Worm (Caenorhabditis elegans): Measurements from ENCODE around the gene C34D4.3.

C34D4.3 gene

DNA sequence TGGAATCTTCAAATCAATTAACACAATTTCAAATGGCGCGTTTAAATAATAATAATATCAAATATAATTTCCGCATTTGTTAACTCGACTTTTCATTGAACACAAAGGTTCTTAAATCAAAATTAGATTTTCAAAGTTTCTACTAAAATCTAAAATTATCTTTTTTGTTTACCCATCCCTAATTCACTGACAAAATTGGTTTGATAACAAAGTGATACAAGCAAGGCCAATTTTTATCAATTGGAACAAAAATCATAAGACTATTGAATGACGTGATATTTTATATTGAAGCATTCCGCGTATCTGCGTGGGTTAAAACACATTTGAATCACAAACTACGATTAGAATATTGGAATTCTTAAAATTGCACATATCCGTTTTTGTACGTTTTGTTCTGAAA is 36.9 kb downstream of the C34D4.3 start:
- TF ChIP-seq elt-2 (tag; optimal IDR thresholded peaks at IDR 0.05) (peak; percentile 49), pqm-1 (tag; optimal IDR thresholded peaks at IDR 0.05) (no peak)

ce11 chrIV:7191745-7192144 is 38.3 kb downstream of the C34D4.3 start, which contains the start of gene R13A1.5:
TSS of gene R13A1.5 (minus strand) at chrIV:7191845.
- TF ChIP-seq fax-1 (tag; optimal IDR thresholded peaks at IDR 0.05), result no peak
- TF ChIP-seq K02D7.2 (tag; optimal IDR thresholded peaks at IDR 0.05), result no peak
- TF ChIP-seq syd-9 (tag; optimal IDR thresholded peaks at IDR 0.05), result no peak
- TF ChIP-seq sdc-2 (tag; optimal IDR thresholded peaks at IDR 0.05), result no peak
- no peak for TF ChIP-seq hlh-30 (tag; optimal IDR thresholded peaks at IDR 0.05; ENCODE audit: insufficient read depth)
- no peak for TF ChIP-seq sox-4 (tag; optimal IDR thresholded peaks at IDR 0.05)

ce11 chrIV:7195734-7196133 is 42.3 kb downstream of the C34D4.3 start, which contains the start of gene best-16:
TSS of gene best-16 (minus strand) at chrIV:7195834.
- TF ChIP-seq unc-3 (GFP tag; conservative IDR thresholded peaks at IDR 0.05) (no peak), unc-3 (tag; optimal IDR thresholded peaks at IDR 0.05) (no peak), pqm-1 (tag; optimal IDR thresholded peaks at IDR 0.05) (no peak), ama-1 (optimal IDR thresholded peaks at IDR 0.05) (no peak), elt-2 (tag; optimal IDR thresholded peaks at IDR 0.05) (no peak), T23F11.4 (GFP tag; optimal IDR thresholded peaks at IDR 0.05) (no peak), sdc-2 (tag; optimal IDR thresholded peaks at IDR 0.05) (no peak), sox-4 (tag; optimal IDR thresholded peaks at IDR 0.05) (no peak), ceh-2 (tag; optimal IDR thresholded peaks at IDR 0.05) (no peak), pha-2 (tag; optimal IDR thresholded peaks at IDR 0.05) (no peak)

DNA sequence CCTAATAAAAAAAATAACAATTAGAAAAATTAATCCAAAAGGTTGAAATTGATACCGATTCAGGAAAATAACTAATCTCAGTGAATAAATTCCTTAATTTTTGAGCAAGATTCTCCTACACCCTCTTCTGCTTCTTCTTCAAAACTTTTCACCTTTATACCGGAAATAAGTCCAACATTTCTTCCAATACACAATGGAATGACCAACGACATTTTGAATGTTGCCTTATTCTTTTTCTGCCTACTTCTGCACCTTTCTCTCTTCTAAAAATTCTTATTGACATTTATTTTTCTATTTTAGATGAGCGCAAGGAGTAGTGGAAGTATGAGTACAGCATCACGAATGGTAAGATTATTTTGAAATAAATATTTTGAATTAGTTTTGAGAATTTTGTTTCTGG is 43.4 kb downstream of the C34D4.3 start, which contains the start of gene unc-8:
TSS of gene unc-8 (plus strand) at position 301 of the 400 bp plus-strand sequence.
- TF ChIP-seq hlh-15 (tag; optimal IDR thresholded peaks at IDR 0.05), result no peak
- TF ChIP-seq npax-4 (tag; optimal IDR thresholded peaks at IDR 0.05), result no peak
- TF ChIP-seq tbx-7 (tag; optimal IDR thresholded peaks at IDR 0.05), result no peak
- no peak for TF ChIP-seq eyg-1 (tag; optimal IDR thresholded peaks at IDR 0.05)
- no peak for TF ChIP-seq dve-1 (tag; optimal IDR thresholded peaks at IDR 0.05)
- TF ChIP-seq ref-2 (tag; optimal IDR thresholded peaks at IDR 0.05), result no peak
- TF ChIP-seq nhr-232 (tag; optimal IDR thresholded peaks at IDR 0.05), result no peak
- TF ChIP-seq madf-2 (tag; optimal IDR thresholded peaks at IDR 0.05), result no peak
- TF ChIP-seq lim-6 (tag; optimal IDR thresholded peaks at IDR 0.05), result no peak
- TF ChIP-seq ceh-34 (tag; optimal IDR thresholded peaks at IDR 0.05), result no peak
- TF ChIP-seq K02D7.2 (tag; optimal IDR thresholded peaks at IDR 0.05), result no peak
- no peak for TF ChIP-seq tbx-2 (tag; optimal IDR thresholded peaks at IDR 0.05)
- no peak for TF ChIP-seq K09A11.1 (tag; optimal IDR thresholded peaks at IDR 0.05; ENCODE audit: insufficient read depth)
- no peak for TF ChIP-seq che-1 (tag; optimal IDR thresholded peaks at IDR 0.05)
- TF ChIP-seq dmd-4 (tag; optimal IDR thresholded peaks at IDR 0.05; ENCODE audit: borderline replicate concordance), result no peak

DNA sequence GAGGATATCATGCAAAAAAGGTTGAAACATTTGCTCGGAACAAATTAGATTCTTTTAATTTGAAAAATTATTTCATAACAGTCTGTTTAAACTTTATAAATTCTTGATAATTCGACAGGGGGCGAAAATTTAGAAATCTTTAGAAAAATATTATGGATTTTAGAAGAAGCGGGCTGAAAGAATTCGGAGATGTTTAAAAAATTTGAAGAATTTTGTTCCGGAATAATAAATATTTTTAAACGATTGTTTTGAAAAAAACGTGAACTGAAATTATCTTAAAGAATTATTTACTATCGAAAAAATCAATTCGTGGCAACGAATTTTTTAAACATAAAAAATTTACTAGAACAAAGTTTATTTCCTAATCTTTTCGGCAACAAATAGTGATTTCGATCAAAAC is 50.2 kb downstream of the C34D4.3 start, which contains the start of gene R13A1.3:
TSS of gene R13A1.3 (plus strand) at position 301 of the 400 bp plus-strand sequence.
- no peak for TF ChIP-seq che-1 (tag; optimal IDR thresholded peaks at IDR 0.05)
- TF ChIP-seq tbx-2 (tag; optimal IDR thresholded peaks at IDR 0.05), result no peak
- no peak for TF ChIP-seq K09A11.1 (tag; optimal IDR thresholded peaks at IDR 0.05; ENCODE audit: insufficient read depth)
- no peak for TF ChIP-seq hlh-15 (tag; optimal IDR thresholded peaks at IDR 0.05)
- TF ChIP-seq unc-3 (GFP tag; conservative IDR thresholded peaks at IDR 0.05), result no peak
- TF ChIP-seq unc-3 (tag; optimal IDR thresholded peaks at IDR 0.05), result no peak
- TF ChIP-seq gmeb-2 (tag; optimal IDR thresholded peaks at IDR 0.05), result no peak
- no peak for TF ChIP-seq sox-2 (GFP tag; IDR thresholded peaks at IDR 0.05)
- no peak for TF ChIP-seq Y22D7AL.16 (tag; optimal IDR thresholded peaks at IDR 0.05)
- TF ChIP-seq syd-9 (tag; optimal IDR thresholded peaks at IDR 0.05), result no peak
- TF ChIP-seq ceh-24 (tag; optimal IDR thresholded peaks at IDR 0.05), result no peak
- TF ChIP-seq fax-1 (tag; optimal IDR thresholded peaks at IDR 0.05), result no peak
- no peak for TF ChIP-seq zip-5 (tag; optimal IDR thresholded peaks at IDR 0.05)

Data from whole organism, late embryonic.